Worm (Caenorhabditis elegans) whole organism, L2 larva: ENCODE measurements around the gene srh-179.

Source experiments
- ama-1 ChIP-seq: fragments of 150-350 bp; optimal IDR thresholded peaks from 2 replicates; lab custom pipeline; 2018; ENCODE audit warnings: inconsistent platforms
- blmp-1 ChIP-seq: sonication (generic microtip); optimal IDR thresholded peaks from 2 replicates; lab custom pipeline; 2017; ENCODE audit warnings: missing genetic modification characterization, mild to moderate bottlenecking, missing compliant biosample characterization, antibody characterized with exemption, moderate library complexity; ENCODE audit not compliant: insufficient read depth
- dmd-4 ChIP-seq: sonication (generic microtip); optimal IDR thresholded peaks from 2 replicates; lab custom pipeline; 2017; ENCODE audit warnings: missing biosample characterization, missing genetic modification characterization
- elt-1 ChIP-seq: fragments of 150-350 bp; optimal IDR thresholded peaks from 2 replicates; lab custom pipeline; 2014; ENCODE audit warnings: missing biosample characterization, missing genetic modification characterization
- elt-3 ChIP-seq: sonication (generic microtip); optimal IDR thresholded peaks from 2 replicates; lab custom pipeline; 2017; ENCODE audit warnings: missing biosample characterization, missing genetic modification characterization
- nhr-12 ChIP-seq: fragments of 150-350 bp; optimal IDR thresholded peaks from 2 replicates; lab custom pipeline; 2014; ENCODE audit warnings: missing biosample characterization, missing genetic modification characterization
- nhr-23 ChIP-seq: fragments of 150-350 bp; optimal IDR thresholded peaks from 2 replicates; lab custom pipeline; 2014; ENCODE audit warnings: missing biosample characterization, missing genetic modification reagents, missing genetic modification characterization
- nhr-25 ChIP-seq: fragments of 150-350 bp; sonication (generic microtip); optimal IDR thresholded peaks from 3 replicates; lab custom pipeline; 2014; ENCODE audit warnings: missing biosample characterization, missing genetic modification characterization
- unc-55 ChIP-seq: fragments of 150-350 bp; sonication (generic microtip); optimal IDR thresholded peaks from 3 replicates; lab custom pipeline; 2014; ENCODE audit warnings: missing biosample characterization, missing genetic modification reagents, missing genetic modification characterization
- unc-62 ChIP-seq: fragments of 150-350 bp; optimal IDR thresholded peaks from 2 replicates; lab custom pipeline; 2014; ENCODE audit warnings: missing biosample characterization, missing genetic modification reagents, missing genetic modification characterization

- TF ChIP-seq unc-55 (GFP tag; lab: Kevin White, UChicago) = no peak
- no peak for TF ChIP-seq ama-1 (lab: Kevin White, UChicago)
- TF ChIP-seq nhr-12 (tag; lab: Kevin White, UChicago) = no peak
- no peak for TF ChIP-seq nhr-25 (tag; lab: Kevin White, UChicago)
- no peak for TF ChIP-seq elt-3 (tag; lab: Kevin White, UChicago)
- no peak for TF ChIP-seq nhr-23 (tag; lab: Kevin White, UChicago)
- TF ChIP-seq elt-1 (tag; lab: Kevin White, UChicago) = no peak
- TF ChIP-seq unc-62 (GFP tag; lab: Kevin White, UChicago) = no peak
- TF ChIP-seq blmp-1 (tag; lab: Kevin White, UChicago) = peak; percentile 8
- no peak for TF ChIP-seq dmd-4 (tag; lab: Kevin White, UChicago)
These were observed 14.9 kb upstream of the srh-179 start, which contains the start of gene ZK228.3 for ce11 chrV:18461200-18461728.
